Worm (Caenorhabditis elegans) whole organism, midembryonic: ENCODE results near the gene E03H12.4.

Experiments used
- T22C8.4 ChIP-seq: fragments of 200-800 bp; sonication (Bioruptor generic); IDR thresholded peaks from 2 replicates; pipeline ENCODE4 v1.3.6; 2022; ENCODE audit warnings: missing genetic modification characterization, missing compliant biosample characterization
- cog-1 ChIP-seq: sonication (generic microtip); optimal IDR thresholded peaks from 2 replicates; lab custom pipeline; 2016; ENCODE audit warnings: missing genetic modification characterization, missing compliant biosample characterization
- flt-1 ChIP-seq: fragments of 200-800 bp; sonication (Bioruptor generic); IDR thresholded peaks from 2 replicates; pipeline ENCODE4 v1.3.6; 2022; ENCODE audit warnings: missing genetic modification characterization, missing compliant biosample characterization
- klf-2 ChIP-seq: fragments of 200-800 bp; sonication (Bioruptor generic); conservative IDR thresholded peaks from 2 replicates; pipeline ENCODE4 v1.3.6; 2022; ENCODE audit warnings: missing genetic modification reagents, missing genetic modification characterization, missing compliant biosample characterization
- med-1 ChIP-seq: sonication (generic microtip); optimal IDR thresholded peaks from 2 replicates; lab custom pipeline; 2017; ENCODE audit warnings: missing genetic modification characterization, mild to moderate bottlenecking, missing compliant biosample characterization, antibody characterized with exemption, missing genetic modification reagents; ENCODE audit not compliant: insufficient read depth
- ref-1 ChIP-seq: fragments of 200-800 bp; sonication (Bioruptor generic); conservative IDR thresholded peaks from 2 replicates; pipeline ENCODE4 v1.3.6; 2022; ENCODE audit warnings: missing genetic modification reagents, missing genetic modification characterization, missing compliant biosample characterization
- tab-1 ChIP-seq: fragments of 200-800 bp; sonication (Bioruptor generic); IDR thresholded peaks from 2 replicates; pipeline ENCODE4 v1.3.6; 2022; ENCODE audit warnings: missing genetic modification characterization, missing compliant biosample characterization
- ztf-23 ChIP-seq: fragments of 200-800 bp; sonication (Bioruptor generic); IDR thresholded peaks from 2 replicates; pipeline ENCODE4 v1.3.6; 2022; ENCODE audit warnings: missing genetic modification reagents, missing genetic modification characterization, missing compliant biosample characterization
- ztf-29 ChIP-seq: fragments of 200-800 bp; sonication (Bioruptor generic); IDR thresholded peaks from 2 replicates; pipeline ENCODE4 v1.3.6; 2022; ENCODE audit warnings: missing genetic modification reagents, missing genetic modification characterization, missing compliant biosample characterization

The E03H12.4 gene

DNA sequence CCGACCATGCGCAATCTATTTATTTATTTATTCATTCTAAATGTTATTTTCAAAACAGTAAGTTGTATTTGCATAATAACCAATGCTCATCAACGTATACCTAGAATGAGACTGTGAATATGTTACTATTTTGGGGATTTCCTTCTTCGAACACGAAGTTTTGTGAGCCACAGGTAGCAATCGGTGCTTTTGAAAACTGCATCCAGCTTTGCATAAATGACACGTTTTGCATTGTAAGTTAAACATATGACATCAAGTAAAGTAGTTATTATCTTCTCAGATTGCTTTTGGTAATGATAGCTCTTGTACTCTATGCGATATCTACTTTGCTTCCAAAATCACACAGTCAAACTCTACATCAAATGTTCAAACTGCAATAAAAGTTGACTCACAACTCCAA is at the start of gene E03H12.4:
E03H12.4 (plus strand) TSS at position 120 of the 400 bp plus-strand sequence.
- TF ChIP-seq flt-1 (GFP tag; lab: Robert Waterston, UW) (no peak), ref-1 (GFP tag; lab: Robert Waterston, UW) (no peak), cog-1 (tag; lab: Kevin White, UChicago) (no peak), ztf-29 (GFP tag; lab: Robert Waterston, UW) (no peak), klf-2 (GFP tag; lab: Robert Waterston, UW) (no peak), tab-1 (GFP tag; lab: Robert Waterston, UW) (no peak), ztf-23 (GFP tag; lab: Robert Waterston, UW) (no peak), med-1 (GFP tag; lab: Kevin White, UChicago) (no peak), T22C8.4 (GFP tag; lab: Robert Waterston, UW) (no peak)

DNA sequence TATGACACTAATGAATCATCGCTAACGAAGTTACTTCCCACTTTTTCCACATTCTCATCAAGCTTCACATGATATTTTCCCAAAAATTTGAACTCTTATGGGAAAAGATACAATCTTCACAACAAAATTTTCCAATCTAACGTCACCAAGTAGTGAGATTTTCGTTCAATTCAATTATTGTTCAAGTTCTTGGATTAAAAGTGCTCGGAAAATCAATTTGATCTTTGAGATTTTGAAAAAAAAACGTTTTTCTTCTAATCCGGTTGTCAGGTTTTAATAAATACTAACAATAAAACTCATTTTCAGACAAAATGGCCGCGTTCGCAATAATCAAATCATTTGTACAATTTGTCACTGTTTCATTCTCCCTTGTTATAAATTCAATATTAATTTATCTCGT is 48.3 kb upstream of the E03H12.4 start, which contains the start of gene str-153:
str-153 (plus strand) TSS at position 301 of the 400 bp plus-strand sequence.
- TF ChIP-seq klf-2 (GFP tag; lab: Robert Waterston, UW) = no peak
- TF ChIP-seq ztf-23 (GFP tag; lab: Robert Waterston, UW) = no peak
- no peak for TF ChIP-seq tab-1 (GFP tag; lab: Robert Waterston, UW)
- TF ChIP-seq ztf-29 (GFP tag; lab: Robert Waterston, UW) = no peak
- TF ChIP-seq T22C8.4 (GFP tag; lab: Robert Waterston, UW) = no peak
- no peak for TF ChIP-seq med-1 (GFP tag; lab: Kevin White, UChicago)
- TF ChIP-seq cog-1 (tag; lab: Kevin White, UChicago) = no peak
- TF ChIP-seq ref-1 (GFP tag; lab: Robert Waterston, UW) = no peak
- no peak for TF ChIP-seq flt-1 (GFP tag; lab: Robert Waterston, UW)

DNA sequence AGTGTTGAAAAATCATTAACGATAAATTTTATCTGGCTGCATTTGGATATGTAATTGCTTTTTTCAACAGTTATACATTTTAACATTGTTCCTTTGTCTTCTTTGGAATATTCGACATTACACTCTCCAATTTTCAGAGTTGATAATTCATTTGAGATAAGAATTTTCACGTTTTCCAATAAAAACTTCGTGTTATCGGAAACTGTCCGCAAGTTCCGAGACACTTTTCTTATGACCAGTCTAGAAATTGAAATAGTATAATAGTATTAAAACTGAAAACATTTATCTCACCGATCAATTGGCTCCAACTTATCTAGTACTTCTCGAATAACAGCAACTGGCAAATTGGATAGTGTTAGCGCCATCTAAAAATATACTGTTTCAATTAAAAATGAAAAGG is 44.7 kb upstream of the E03H12.4 start, which contains the start of gene fbxa-86:
fbxa-86 (minus strand) TSS at position 367 of the 400 bp plus-strand sequence.
- TF ChIP-seq cog-1 (tag; lab: Kevin White, UChicago) (no peak), tab-1 (GFP tag; lab: Robert Waterston, UW) (no peak), T22C8.4 (GFP tag; lab: Robert Waterston, UW) (no peak), flt-1 (GFP tag; lab: Robert Waterston, UW) (no peak), med-1 (GFP tag; lab: Kevin White, UChicago) (no peak), klf-2 (GFP tag; lab: Robert Waterston, UW) (no peak)

DNA sequence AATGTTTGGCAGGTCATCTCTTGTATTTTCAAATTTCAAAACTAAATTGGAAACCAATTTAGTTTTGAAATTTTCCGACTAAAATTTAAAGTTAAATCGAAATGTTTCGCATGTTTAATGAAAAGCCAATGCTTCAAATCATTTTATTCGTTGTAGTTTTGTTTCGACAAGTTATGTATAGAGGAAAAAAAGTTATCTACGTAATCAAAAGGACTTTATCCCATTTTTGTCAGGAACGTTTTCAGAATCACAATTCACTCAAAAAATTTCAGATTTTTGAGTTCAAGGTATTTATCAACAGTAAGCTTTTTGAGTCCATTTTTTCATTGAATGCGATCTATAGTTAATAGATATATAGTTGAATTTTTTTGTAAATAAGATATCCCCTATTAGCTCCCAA is 43.7 kb upstream of the E03H12.4 start, which contains the start of gene str-168:
str-168 (plus strand) TSS at position 301 of the 400 bp plus-strand sequence.
- no peak for TF ChIP-seq T22C8.4 (GFP tag; lab: Robert Waterston, UW)
- no peak for TF ChIP-seq ztf-23 (GFP tag; lab: Robert Waterston, UW)
- no peak for TF ChIP-seq klf-2 (GFP tag; lab: Robert Waterston, UW)
- TF ChIP-seq cog-1 (tag; lab: Kevin White, UChicago) = no peak
- no peak for TF ChIP-seq tab-1 (GFP tag; lab: Robert Waterston, UW)
- TF ChIP-seq med-1 (GFP tag; lab: Kevin White, UChicago) = no peak
- no peak for TF ChIP-seq ztf-29 (GFP tag; lab: Robert Waterston, UW)
- no peak for TF ChIP-seq flt-1 (GFP tag; lab: Robert Waterston, UW)
- TF ChIP-seq ref-1 (GFP tag; lab: Robert Waterston, UW) = no peak

DNA sequence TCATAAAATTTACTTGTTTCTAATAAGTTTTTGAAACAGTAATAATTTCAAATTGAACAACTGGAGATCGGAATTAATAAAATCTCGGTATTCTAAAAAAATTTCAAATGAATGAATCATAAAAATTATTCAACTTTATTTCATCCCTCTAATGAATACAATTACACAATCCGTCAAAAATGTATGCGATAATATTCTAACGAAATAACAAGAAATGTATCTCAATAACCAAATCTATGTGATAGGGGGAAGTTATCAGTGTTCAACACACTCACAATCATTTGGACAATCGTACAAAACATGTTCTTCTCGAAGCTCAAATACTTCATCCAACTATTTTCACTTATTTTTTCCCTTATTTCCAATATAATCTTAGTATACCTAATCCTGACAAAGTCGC is 40.7 kb upstream of the E03H12.4 start, which contains the start of gene Y9C9A.5:
Y9C9A.5 (plus strand) TSS at position 301 of the 400 bp plus-strand sequence.
- TF ChIP-seq med-1 (GFP tag; lab: Kevin White, UChicago) = no peak
- no peak for TF ChIP-seq ztf-23 (GFP tag; lab: Robert Waterston, UW)
- TF ChIP-seq ref-1 (GFP tag; lab: Robert Waterston, UW) = no peak
- TF ChIP-seq T22C8.4 (GFP tag; lab: Robert Waterston, UW) = no peak
- no peak for TF ChIP-seq tab-1 (GFP tag; lab: Robert Waterston, UW)
- no peak for TF ChIP-seq klf-2 (GFP tag; lab: Robert Waterston, UW)
- no peak for TF ChIP-seq cog-1 (tag; lab: Kevin White, UChicago)
- no peak for TF ChIP-seq flt-1 (GFP tag; lab: Robert Waterston, UW)
- no peak for TF ChIP-seq ztf-29 (GFP tag; lab: Robert Waterston, UW)

DNA sequence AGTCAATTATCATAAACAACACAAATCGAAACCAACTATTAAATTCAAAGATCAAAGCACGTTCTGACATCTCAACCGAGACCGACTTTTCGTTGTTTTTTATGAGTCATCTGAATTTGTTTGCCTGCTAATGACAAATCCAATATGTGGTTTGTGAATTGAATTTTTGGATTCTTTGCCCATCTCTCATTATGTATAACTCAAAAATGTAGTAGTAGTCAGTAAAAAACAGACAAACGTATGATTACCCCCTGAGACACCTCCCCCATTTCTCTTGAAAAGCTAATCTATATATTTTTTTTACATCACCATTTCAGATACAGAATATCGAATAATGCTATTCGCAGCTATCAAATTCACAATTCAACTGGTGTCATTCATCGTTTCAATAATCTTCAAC is 36.6 kb upstream of the E03H12.4 start, which contains the start of gene str-169:
str-169 (plus strand) TSS at position 301 of the 400 bp plus-strand sequence.
- TF ChIP-seq ztf-23 (GFP tag; lab: Robert Waterston, UW) (no peak), tab-1 (GFP tag; lab: Robert Waterston, UW) (no peak), med-1 (GFP tag; lab: Kevin White, UChicago) (no peak), ref-1 (GFP tag; lab: Robert Waterston, UW) (no peak), T22C8.4 (GFP tag; lab: Robert Waterston, UW) (no peak), flt-1 (GFP tag; lab: Robert Waterston, UW) (no peak), ztf-29 (GFP tag; lab: Robert Waterston, UW) (no peak), klf-2 (GFP tag; lab: Robert Waterston, UW) (no peak), cog-1 (tag; lab: Kevin White, UChicago) (no peak)

DNA sequence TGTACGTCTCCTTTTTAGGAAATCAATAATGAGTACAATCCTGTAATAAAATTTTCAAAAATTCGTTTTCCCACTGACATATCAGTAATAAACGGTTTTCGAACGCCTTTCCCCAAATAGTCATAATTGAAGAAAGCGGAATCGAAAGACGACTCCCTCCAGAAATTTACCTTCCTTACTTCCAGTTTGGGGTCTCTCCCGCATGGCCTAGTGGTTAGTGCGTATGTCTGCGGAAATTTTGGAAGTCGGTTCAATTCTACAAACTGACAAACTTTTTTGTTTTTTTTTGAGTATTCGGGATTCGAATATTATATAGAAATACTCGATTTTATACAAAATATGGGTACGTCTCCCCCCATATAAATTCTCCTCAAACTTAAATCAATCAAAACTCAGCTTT is 32.7 kb upstream of the E03H12.4 start:
- TF ChIP-seq T22C8.4 (GFP tag; lab: Robert Waterston, UW) (peak; percentile 69), ref-1 (GFP tag; lab: Robert Waterston, UW) (peak; percentile 45; the same call in 1 of the 2 replicates)

DNA sequence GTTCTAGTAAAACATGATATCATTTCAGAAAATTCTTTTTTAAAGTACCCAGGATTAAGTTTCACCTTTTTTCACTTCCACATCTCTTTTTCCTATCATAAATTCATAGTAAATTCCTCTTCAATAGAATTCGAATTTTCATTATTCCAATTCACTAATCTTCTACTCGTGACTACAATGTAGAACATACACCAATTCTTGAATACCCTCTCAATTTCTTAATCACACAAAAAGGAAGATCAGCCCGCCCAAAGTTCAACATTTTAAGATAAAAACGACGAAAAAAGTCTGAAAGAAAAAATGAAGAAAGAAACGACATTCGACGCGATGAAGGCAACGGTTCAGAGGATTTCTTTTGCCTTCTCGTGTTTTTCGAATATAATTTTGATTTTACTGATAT is 28.5 kb upstream of the E03H12.4 start, which contains the start of gene str-163:
str-163 (plus strand) TSS at position 301 of the 400 bp plus-strand sequence.
- no peak for TF ChIP-seq ztf-29 (GFP tag; lab: Robert Waterston, UW)
- no peak for TF ChIP-seq ztf-23 (GFP tag; lab: Robert Waterston, UW)
- TF ChIP-seq klf-2 (GFP tag; lab: Robert Waterston, UW) = no peak
- no peak for TF ChIP-seq T22C8.4 (GFP tag; lab: Robert Waterston, UW)
- TF ChIP-seq med-1 (GFP tag; lab: Kevin White, UChicago) = no peak
- no peak for TF ChIP-seq flt-1 (GFP tag; lab: Robert Waterston, UW)
- TF ChIP-seq tab-1 (GFP tag; lab: Robert Waterston, UW) = no peak

DNA sequence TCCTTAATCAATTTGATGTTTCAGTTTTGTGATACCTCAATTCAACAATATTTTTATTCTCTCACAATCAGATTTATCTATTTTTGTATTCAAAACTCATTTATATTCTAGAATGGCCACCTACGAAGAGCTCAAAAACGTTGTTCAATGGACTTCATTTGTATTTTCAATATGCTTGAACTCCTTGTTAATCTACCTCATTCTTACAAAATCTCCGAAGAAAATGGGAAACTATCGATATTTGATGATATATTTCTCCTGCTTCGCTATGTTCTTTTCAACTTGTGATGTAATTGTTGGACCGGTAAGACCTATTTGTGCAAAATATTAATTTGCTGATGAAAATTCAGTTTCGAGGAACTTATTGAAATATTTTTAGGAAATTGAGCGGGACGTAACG is 21.8 kb upstream of the E03H12.4 start, which contains the start of gene str-164:
str-164 (plus strand) TSS at position 113 of the 400 bp plus-strand sequence.
- TF ChIP-seq med-1 (GFP tag; lab: Kevin White, UChicago) = no peak
- TF ChIP-seq T22C8.4 (GFP tag; lab: Robert Waterston, UW) = no peak
- no peak for TF ChIP-seq cog-1 (tag; lab: Kevin White, UChicago)
- no peak for TF ChIP-seq ztf-23 (GFP tag; lab: Robert Waterston, UW)
- TF ChIP-seq tab-1 (GFP tag; lab: Robert Waterston, UW) = no peak
- TF ChIP-seq flt-1 (GFP tag; lab: Robert Waterston, UW) = no peak
- no peak for TF ChIP-seq klf-2 (GFP tag; lab: Robert Waterston, UW)
- TF ChIP-seq ztf-29 (GFP tag; lab: Robert Waterston, UW) = no peak
- TF ChIP-seq ref-1 (GFP tag; lab: Robert Waterston, UW) = no peak
